Fruit fly (Drosophila melanogaster) whole organism, prepupa: ENCODE data around the gene Saf-B.

Experiments used
- CG10669 ChIP-seq: fragments of 200-800 bp; sonication (Bioruptor generic); optimal IDR thresholded peaks from 3 replicates; lab custom pipeline; 2018; ENCODE audit warnings: missing biosample characterization, mild to moderate bottlenecking, missing genetic modification characterization, moderate library complexity
- CG11294 ChIP-seq: fragments of 200-800 bp; sonication (Bioruptor generic); IDR thresholded peaks from 2 replicates; pipeline ENCODE4 v1.3.6; 2022; ENCODE audit warnings: missing biosample characterization, missing genetic modification characterization
- CG11902 ChIP-seq: fragments of 200-800 bp; sonication (Bioruptor generic); optimal IDR thresholded peaks from 3 replicates; lab custom pipeline; 2016; ENCODE audit warnings: missing biosample characterization, missing genetic modification characterization
- CG1621 ChIP-seq: fragments of 200-800 bp; sonication (Bioruptor generic); optimal IDR thresholded peaks from 3 replicates; lab custom pipeline; 2018; ENCODE audit warnings: missing biosample characterization, mild to moderate bottlenecking, missing genetic modification characterization
- CG3032 ChIP-seq: fragments of 200-800 bp; optimal IDR thresholded peaks from 2 replicates; lab custom pipeline; 2019; ENCODE audit warnings: missing biosample characterization, mild to moderate bottlenecking, missing genetic modification characterization, moderate library complexity
- CG31627 ChIP-seq: fragments of 200-800 bp; sonication (Bioruptor generic); optimal IDR thresholded peaks from 3 replicates; lab custom pipeline; 2016; ENCODE audit warnings: missing biosample characterization, missing genetic modification characterization
- CG3919 ChIP-seq: fragments of 200-800 bp; sonication (Bioruptor generic); optimal IDR thresholded peaks from 3 replicates; lab custom pipeline; 2016; ENCODE audit warnings: missing biosample characterization, missing genetic modification characterization
- CG6163 ChIP-seq: fragments of 200-800 bp; sonication (Bioruptor generic); IDR thresholded peaks from 3 replicates; pipeline ENCODE4 v1.3.6; 2022; ENCODE audit warnings: missing biosample characterization, missing genetic modification characterization
- CG6276 ChIP-seq: fragments of 200-800 bp; sonication (Bioruptor generic); optimal IDR thresholded peaks from 2 replicates; lab custom pipeline; 2017; ENCODE audit warnings: missing biosample characterization, mild to moderate bottlenecking, missing genetic modification characterization
- CG6792 ChIP-seq: fragments of 200-800 bp; sonication (Bioruptor generic); optimal IDR thresholded peaks from 3 replicates; lab custom pipeline; 2016; ENCODE audit warnings: missing biosample characterization, missing genetic modification characterization
- CG6854 ChIP-seq: fragments of 200-800 bp; sonication (Bioruptor generic); optimal IDR thresholded peaks from 2 replicates; lab custom pipeline; 2017; ENCODE audit warnings: missing biosample characterization, mild to moderate bottlenecking, missing genetic modification characterization
- CG8119 ChIP-seq: fragments of 200-800 bp; sonication (Bioruptor generic); IDR thresholded peaks from 3 replicates; pipeline ENCODE4 v1.3.6; 2022; ENCODE audit warnings: missing biosample characterization, missing genetic modification characterization
- CG8632 ChIP-seq: fragments of 200-800 bp; sonication (Bioruptor generic); optimal IDR thresholded peaks from 3 replicates; lab custom pipeline; 2016; ENCODE audit warnings: missing biosample characterization, missing genetic modification characterization
- CG9139 ChIP-seq: fragments of 200-800 bp; sonication (Bioruptor generic); optimal IDR thresholded peaks from 3 replicates; lab custom pipeline; 2017; ENCODE audit warnings: missing biosample characterization, mild to moderate bottlenecking, missing genetic modification characterization
- Eip78C ChIP-seq: fragments of 200-800 bp; sonication (Bioruptor generic); peaks from one replicate; lab custom pipeline; 2016; ENCODE audit warnings: missing biosample characterization, missing genetic modification characterization
- Hr4 ChIP-seq: fragments of 200-800 bp; sonication (Bioruptor generic); optimal IDR thresholded peaks from 3 replicates; lab custom pipeline; 2016; ENCODE audit warnings: missing biosample characterization, missing genetic modification characterization
- Sox14 ChIP-seq: fragments of 200-800 bp; sonication (Bioruptor generic); optimal IDR thresholded peaks from 3 replicates; lab custom pipeline; 2016; ENCODE audit warnings: missing biosample characterization, missing genetic modification characterization
- achi ChIP-seq: fragments of 200-800 bp; sonication (Bioruptor generic); optimal IDR thresholded peaks from 3 replicates; lab custom pipeline; 2016; ENCODE audit warnings: missing biosample characterization, missing genetic modification characterization
- acj6 ChIP-seq: fragments of 200-800 bp; sonication (Bioruptor generic); optimal IDR thresholded peaks from 3 replicates; lab custom pipeline; 2016; ENCODE audit warnings: missing biosample characterization, missing genetic modification characterization
- dac ChIP-seq: fragments of 200-800 bp; sonication (Bioruptor generic); optimal IDR thresholded peaks from 2 replicates; lab custom pipeline; 2017; ENCODE audit warnings: missing biosample characterization, mild to moderate bottlenecking, missing genetic modification characterization
- eg ChIP-seq: fragments of 200-800 bp; sonication (Bioruptor generic); IDR thresholded peaks from 3 replicates; pipeline ENCODE4 v1.3.6; 2022; ENCODE audit warnings: missing biosample characterization, missing genetic modification characterization
- esn ChIP-seq: fragments of 200-800 bp; sonication (Bioruptor generic); optimal IDR thresholded peaks from 2 replicates; lab custom pipeline; 2016; ENCODE audit warnings: missing biosample characterization, mild to moderate bottlenecking, missing genetic modification characterization, moderate library complexity
- fd85E ChIP-seq: fragments of 200-800 bp; sonication (Bioruptor generic); optimal IDR thresholded peaks from 3 replicates; lab custom pipeline; 2016; ENCODE audit warnings: missing biosample characterization, missing genetic modification characterization
- fkh ChIP-seq: fragments of 200-800 bp; sonication (Bioruptor generic); optimal IDR thresholded peaks from 3 replicates; lab custom pipeline; 2017; ENCODE audit warnings: missing biosample characterization, mild to moderate bottlenecking, missing genetic modification characterization, moderate library complexity
- lz ChIP-seq: fragments of 200-800 bp; sonication (Bioruptor generic); optimal IDR thresholded peaks from 3 replicates; lab custom pipeline; 2016; ENCODE audit warnings: missing biosample characterization, missing genetic modification characterization
- pdm3 ChIP-seq: fragments of 200-800 bp; sonication (Bioruptor generic); optimal IDR thresholded peaks from 3 replicates; lab custom pipeline; 2016; ENCODE audit warnings: missing biosample characterization, missing genetic modification characterization
- spab ChIP-seq: fragments of 200-800 bp; sonication (Bioruptor generic); optimal IDR thresholded peaks from 2 replicates; lab custom pipeline; 2017; ENCODE audit warnings: missing biosample characterization, mild to moderate bottlenecking, missing genetic modification characterization, missing genetic modification reagents
- ss ChIP-seq, 2 experiments: fragments of 200-800 bp; sonication (Bioruptor generic); optimal IDR thresholded peaks; 2 replicates in 1 of 2; 3 replicates in 1 of 2; lab custom pipeline; 2017 to 2018; ENCODE audit warnings: mild to moderate bottlenecking in 2 of 2, missing biosample characterization in 2 of 2, missing genetic modification characterization in 2 of 2, moderate library complexity in 1 of 2
- svp ChIP-seq: fragments of 200-800 bp; sonication (Bioruptor generic); peaks from one replicate; lab custom pipeline; 2016; ENCODE audit warnings: missing biosample characterization, missing genetic modification characterization
- vri ChIP-seq: fragments of 200-800 bp; sonication (Bioruptor generic); optimal IDR thresholded peaks from 3 replicates; lab custom pipeline; 2016; ENCODE audit warnings: missing biosample characterization, mild to moderate bottlenecking, missing genetic modification characterization

Gene Saf-B

DNA sequence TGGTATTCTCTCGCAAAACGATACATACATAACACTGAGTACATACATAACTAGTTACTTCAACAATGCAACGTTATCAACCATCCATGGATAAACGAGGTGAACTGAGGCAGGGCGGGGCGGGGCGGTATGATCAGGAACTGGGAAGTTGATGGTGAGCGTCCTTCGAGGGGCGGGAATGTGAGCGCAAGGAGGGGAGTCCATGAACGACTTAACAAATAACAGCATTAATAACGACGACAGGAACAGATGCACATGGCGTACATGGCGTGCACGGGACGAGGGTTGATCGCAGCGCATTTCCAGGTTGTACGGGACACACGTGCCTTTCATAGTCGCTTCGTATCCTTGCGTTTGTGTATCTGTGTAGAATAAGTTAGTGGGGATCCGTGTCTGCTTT, 50.7 kb downstream of the Saf-B start:
- no peak for TF ChIP-seq acj6 (GFP tag; lab: Kevin White, UChicago)
- no peak for TF ChIP-seq Sox14 (GFP tag; lab: Kevin White, UChicago)
- no peak for TF ChIP-seq CG3919
- TF ChIP-seq pdm3 (GFP tag; lab: Kevin White, UChicago) = no peak
- no peak for TF ChIP-seq CG31627 (GFP tag; lab: Kevin White, UChicago)
- TF ChIP-seq Hr4 (GFP tag; lab: Kevin White, UChicago) = no peak
- no peak for TF ChIP-seq spab (GFP tag; lab: Kevin White, UChicago)
- no peak for TF ChIP-seq CG8119
- no peak for TF ChIP-seq CG10669 (GFP tag; lab: Kevin White, UChicago)
- no peak for TF ChIP-seq CG11902
- no peak for TF ChIP-seq dac (GFP tag; lab: Kevin White, UChicago)
- no peak for TF ChIP-seq fd85E (GFP tag; lab: Kevin White, UChicago)
- no peak for TF ChIP-seq svp (GFP tag; lab: Kevin White, UChicago)

DNA sequence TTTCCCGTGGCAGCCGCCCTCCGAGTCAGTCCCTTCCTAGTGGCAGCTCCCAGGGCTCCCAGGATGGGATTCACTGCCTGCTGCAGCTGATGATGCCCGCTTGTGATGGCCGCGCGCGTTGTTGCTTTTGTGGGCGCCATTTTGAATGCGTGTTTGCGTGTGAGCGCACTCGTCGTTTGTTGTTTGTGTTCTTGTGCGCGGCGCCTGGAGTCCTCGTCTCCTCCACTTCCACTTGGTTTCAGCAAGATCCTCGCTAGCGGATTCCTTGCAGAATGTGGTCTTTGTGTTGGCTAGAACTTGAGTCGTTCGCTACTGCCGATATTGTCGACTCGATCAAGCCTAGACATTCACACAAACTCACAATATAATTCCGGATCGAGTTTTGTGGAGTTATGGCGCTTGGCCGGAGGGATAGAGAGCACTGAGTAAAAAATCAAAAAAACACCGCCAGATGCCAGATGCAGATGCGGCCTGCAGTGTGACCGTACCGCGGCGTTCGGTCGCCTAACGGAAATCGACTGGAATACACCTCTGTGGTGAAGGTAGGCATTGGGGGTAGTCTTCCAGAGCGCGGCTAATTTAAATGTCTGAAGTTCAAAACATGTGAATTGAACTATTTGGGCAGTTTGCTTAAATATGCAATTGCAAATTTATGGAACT, 53.3 kb downstream of the Saf-B start, which contains the start of gene CycB3:
TSS of gene CycB3 (minus strand) at position 428 of the 660 bp plus-strand sequence.
- TF ChIP-seq Hr4 (GFP tag; lab: Kevin White, UChicago) (no peak), CG11294 (no peak), CG1621 (tag; lab: Kevin White, UChicago) (peak; percentile 57), CG6854 (GFP tag; lab: Kevin White, UChicago) (peak; percentile 32), CG6276 (GFP tag; lab: Kevin White, UChicago) (no peak), CG8632 (GFP tag; lab: Kevin White, UChicago) (no peak), Eip78C (GFP tag; lab: Kevin White, UChicago) (peak; percentile 67), ss (GFP tag; optimal IDR thresholded peaks at IDR 0.05; lab: Kevin White, UChicago) (peak; percentile 36 to 73), Sox14 (GFP tag; lab: Kevin White, UChicago) (peak; percentile 29), CG9139 (GFP tag; lab: Kevin White, UChicago) (no peak), lz (no peak), esn (GFP tag; lab: Kevin White, UChicago) (no peak), fkh (GFP tag; lab: Kevin White, UChicago) (no peak), pdm3 (GFP tag; lab: Kevin White, UChicago) (no peak), CG6163 (GFP tag; lab: Robert Waterston, UW) (peak; percentile 9; the same call in 1 of the 3 replicates), achi (no peak), CG6792 (GFP tag; lab: Kevin White, UChicago) (no peak), CG3032 (tag; lab: Kevin White, UChicago) (peak; percentile 14), eg (GFP tag; lab: Robert Waterston, UW) (peak; percentile 41; the same call in 1 of the 3 replicates), vri (no peak)
